Fruit fly (Drosophila melanogaster) whole organism, embryonic: Measurements from ENCODE around the gene CG5246.

Experiments
- Adf1 ChIP-seq: fragments of 200-800 bp; sonication (Bioruptor generic); IDR thresholded peaks from 2 replicates; pipeline ENCODE4 v1.3.6; 2022; ENCODE audit warnings: missing biosample characterization, missing genetic modification characterization
- CG10321 ChIP-seq: fragments of 200-800 bp; sonication (Bioruptor generic); IDR thresholded peaks from 2 replicates; pipeline ENCODE4 v1.3.6; 2022; ENCODE audit warnings: missing biosample characterization, missing genetic modification characterization
- CG10979 ChIP-seq: fragments of 200-800 bp; sonication (Bioruptor generic); optimal IDR thresholded peaks from 2 replicates; lab custom pipeline; 2018; ENCODE audit warnings: missing biosample characterization, mild to moderate bottlenecking, missing genetic modification characterization, moderate library complexity
- CG11695 ChIP-seq: fragments of 200-800 bp; sonication (Bioruptor generic); IDR thresholded peaks from 3 replicates; pipeline ENCODE4 v1.3.6; 2022; ENCODE audit warnings: missing biosample characterization, missing genetic modification characterization
- CG12744 ChIP-seq: fragments of 200-800 bp; sonication (Bioruptor generic); optimal IDR thresholded peaks from 2 replicates; lab custom pipeline; 2016; ENCODE audit warnings: missing biosample characterization, missing genetic modification characterization
- CG15601 ChIP-seq: fragments of 200-800 bp; sonication (Bioruptor generic); optimal IDR thresholded peaks from 3 replicates; lab custom pipeline; 2019; ENCODE audit warnings: missing biosample characterization, mild to moderate bottlenecking, missing genetic modification characterization, moderate library complexity
- CG16863 ChIP-seq: fragments of 200-800 bp; sonication (Bioruptor generic); optimal IDR thresholded peaks from 3 replicates; lab custom pipeline; 2016; ENCODE audit warnings: missing biosample characterization, missing genetic modification characterization
- CG17612 ChIP-seq: fragments of 200-800 bp; sonication (Bioruptor generic); IDR thresholded peaks from 2 replicates; pipeline ENCODE4 v1.3.6; 2022; ENCODE audit warnings: missing biosample characterization, missing genetic modification characterization
- CG18011 ChIP-seq: fragments of 200-800 bp; sonication (Bioruptor generic); optimal IDR thresholded peaks from 2 replicates; lab custom pipeline; 2017; ENCODE audit warnings: missing biosample characterization, missing genetic modification characterization, mild to moderate bottlenecking, moderate library complexity, missing genotype
- CG2712 ChIP-seq: fragments of 200-800 bp; optimal IDR thresholded peaks from 3 replicates; lab custom pipeline; 2019; ENCODE audit warnings: missing biosample characterization, mild to moderate bottlenecking, missing genetic modification characterization, moderate library complexity
- CG30403 ChIP-seq: fragments of 200-800 bp; sonication (Bioruptor generic); optimal IDR thresholded peaks from 3 replicates; lab custom pipeline; 2016; ENCODE audit warnings: missing biosample characterization, missing genetic modification characterization
- CG31388 ChIP-seq: fragments of 200-800 bp; sonication (Bioruptor generic); optimal IDR thresholded peaks from 2 replicates; lab custom pipeline; 2016; ENCODE audit warnings: missing biosample characterization, missing genetic modification characterization
- CG3726 ChIP-seq: fragments of 200-800 bp; sonication (Bioruptor generic); IDR thresholded peaks from 3 replicates; pipeline ENCODE4, ENCODE4 v1.3.6; 2022; ENCODE audit warnings: missing biosample characterization, missing genetic modification characterization
- CG4404 ChIP-seq: fragments of 200-800 bp; sonication (Bioruptor generic); IDR thresholded peaks from 2 replicates; pipeline ENCODE4 v1.3.6; 2022; ENCODE audit warnings: missing biosample characterization, missing genetic modification characterization
- CG4424 ChIP-seq: fragments of 200-800 bp; sonication (Bioruptor generic); optimal IDR thresholded peaks from 3 replicates; lab custom pipeline; 2016; ENCODE audit warnings: missing biosample characterization, missing genetic modification characterization
- CG4617 ChIP-seq: fragments of 200-800 bp; sonication (Bioruptor generic); optimal IDR thresholded peaks from 3 replicates; lab custom pipeline; 2016; ENCODE audit warnings: missing biosample characterization, missing genetic modification characterization, borderline replicate concordance
- CG7556 ChIP-seq: fragments of 200-800 bp; sonication (Bioruptor generic); optimal IDR thresholded peaks from 2 replicates; lab custom pipeline; 2017; ENCODE audit warnings: missing biosample characterization, mild to moderate bottlenecking, missing genetic modification characterization
- CG8388 ChIP-seq: fragments of 200-800 bp; sonication (Bioruptor generic); optimal IDR thresholded peaks from 2 replicates; lab custom pipeline; 2019; ENCODE audit warnings: missing biosample characterization, mild to moderate bottlenecking, missing genetic modification characterization, moderate library complexity
- CG9797 ChIP-seq: fragments of 200-800 bp; sonication (Bioruptor generic); optimal IDR thresholded peaks from 3 replicates; lab custom pipeline; 2018; ENCODE audit warnings: missing biosample characterization, mild to moderate bottlenecking, missing genetic modification characterization
- Chrac-16 ChIP-seq: fragments of 200-800 bp; sonication (Bioruptor generic); optimal IDR thresholded peaks from 3 replicates; lab custom pipeline; 2016; ENCODE audit warnings: missing biosample characterization, missing genetic modification characterization
- D19B ChIP-seq: fragments of 200-800 bp; sonication (Bioruptor generic); optimal IDR thresholded peaks from 2 replicates; lab custom pipeline; 2017; ENCODE audit warnings: missing biosample characterization, mild to moderate bottlenecking, missing genetic modification characterization
- E2f1 ChIP-seq: fragments of 200-800 bp; sonication (Bioruptor generic); IDR thresholded peaks from 2 replicates; pipeline ENCODE4 v1.3.6; 2022; ENCODE audit warnings: missing biosample characterization, missing genetic modification characterization
- HLH3B ChIP-seq: fragments of 200-800 bp; sonication (Bioruptor generic); IDR thresholded peaks from 2 replicates; pipeline ENCODE4 v1.3.6; 2022; ENCODE audit warnings: missing biosample characterization, missing genetic modification characterization
- Hey ChIP-seq: fragments of 200-800 bp; sonication (Bioruptor generic); optimal IDR thresholded peaks from 3 replicates; lab custom pipeline; 2018; ENCODE audit warnings: missing biosample characterization, mild to moderate bottlenecking, missing genetic modification characterization
- Med ChIP-seq: fragments of 200-800 bp; sonication (Bioruptor generic); peaks from one replicate; lab custom pipeline; 2016; ENCODE audit warnings: missing biosample characterization, missing genetic modification characterization, mild to moderate bottlenecking, inconsistent platforms, moderate library complexity
- Meics ChIP-seq: fragments of 200-800 bp; sonication (Bioruptor generic); optimal IDR thresholded peaks from 2 replicates; lab custom pipeline; 2017; ENCODE audit warnings: missing biosample characterization, mild to moderate bottlenecking, missing genetic modification characterization
- NfI ChIP-seq: fragments of 200-800 bp; sonication (Bioruptor generic); optimal IDR thresholded peaks from 3 replicates; lab custom pipeline; 2018; ENCODE audit warnings: missing biosample characterization, mild to moderate bottlenecking, missing genetic modification characterization, moderate library complexity
- Opbp ChIP-seq: fragments of 200-800 bp; sonication (Bioruptor generic); IDR thresholded peaks from 3 replicates; pipeline ENCODE4 v1.3.6; 2022; ENCODE audit warnings: missing biosample characterization, missing genetic modification characterization; ENCODE audit not compliant: partially characterized antibody
- Optix ChIP-seq: fragments of 200-800 bp; sonication (Bioruptor generic); IDR thresholded peaks from 3 replicates; pipeline ENCODE4 v1.3.6; 2022; ENCODE audit warnings: missing biosample characterization, missing genetic modification characterization
- ase ChIP-seq: fragments of 200-800 bp; sonication (Bioruptor generic); IDR thresholded peaks from 3 replicates; pipeline ENCODE4 v1.3.6; 2022; ENCODE audit warnings: missing biosample characterization, missing genetic modification characterization
- bcd ChIP-seq: fragments of 200-800 bp; sonication (Bioruptor generic); optimal IDR thresholded peaks from 2 replicates; lab custom pipeline; 2017; ENCODE audit warnings: missing biosample characterization, mild to moderate bottlenecking, missing genetic modification characterization
- bsh ChIP-seq, 2 experiments: fragments of 200-800 bp; sonication (Bioruptor generic); optimal IDR thresholded peaks; 2 replicates each; lab custom pipeline; 2017 to 2018; ENCODE audit warnings: mild to moderate bottlenecking in 2 of 2, missing biosample characterization in 2 of 2, missing genetic modification characterization in 2 of 2, moderate library complexity in 1 of 2
- caup ChIP-seq: fragments of 200-800 bp; sonication (Bioruptor generic); optimal IDR thresholded peaks from 3 replicates; lab custom pipeline; 2017; ENCODE audit warnings: missing biosample characterization, mild to moderate bottlenecking, missing genetic modification characterization, moderate library complexity; ENCODE audit not compliant: severe bottlenecking
- dimm ChIP-seq: fragments of 200-800 bp; sonication (Bioruptor generic); IDR thresholded peaks from 2 replicates; pipeline ENCODE4 v1.3.6; 2022; ENCODE audit warnings: missing biosample characterization, missing genetic modification characterization
- exex ChIP-seq: fragments of 200-800 bp; sonication (Bioruptor generic); optimal IDR thresholded peaks from 4 replicates; lab custom pipeline; 2018; ENCODE audit warnings: missing biosample characterization, mild to moderate bottlenecking, missing genetic modification characterization, moderate library complexity
- gce ChIP-seq: fragments of 200-800 bp; sonication (Bioruptor generic); IDR thresholded peaks from 3 replicates; pipeline ENCODE4 v1.3.6; 2022; ENCODE audit warnings: missing biosample characterization, missing genetic modification characterization
- grn ChIP-seq: fragments of 200-800 bp; sonication (Bioruptor generic); optimal IDR thresholded peaks from 3 replicates; lab custom pipeline; 2017; ENCODE audit warnings: missing biosample characterization, missing genetic modification characterization
- kay ChIP-seq: fragments of 200-800 bp; sonication (Bioruptor generic); optimal IDR thresholded peaks from 2 replicates; lab custom pipeline; 2016; ENCODE audit warnings: missing biosample characterization, missing genetic modification characterization
- knrl ChIP-seq: fragments of 200-800 bp; sonication (Bioruptor generic); IDR thresholded peaks from 3 replicates; pipeline ENCODE4 v1.3.6; 2022; ENCODE audit warnings: missing biosample characterization, missing genetic modification characterization; ENCODE audit not compliant: partially characterized antibody
- odd ChIP-seq: fragments of 200-800 bp; sonication (Bioruptor generic); optimal IDR thresholded peaks from 2 replicates; lab custom pipeline; 2017; ENCODE audit warnings: missing biosample characterization, mild to moderate bottlenecking, missing genetic modification characterization
- rib ChIP-seq: fragments of 200-800 bp; sonication (Bioruptor generic); IDR thresholded peaks from 2 replicates; pipeline ENCODE4 v1.3.6; 2022; ENCODE audit warnings: missing biosample characterization, missing genetic modification characterization
- sd ChIP-seq: fragments of 200-800 bp; sonication (Bioruptor generic); optimal IDR thresholded peaks from 3 replicates; lab custom pipeline; 2018; ENCODE audit warnings: missing biosample characterization, mild to moderate bottlenecking, missing genetic modification characterization, moderate library complexity
- stwl ChIP-seq: fragments of 200-800 bp; sonication (Bioruptor generic); optimal IDR thresholded peaks from 3 replicates; lab custom pipeline; 2018; ENCODE audit warnings: missing biosample characterization, mild to moderate bottlenecking, missing genetic modification characterization, moderate library complexity
- sug ChIP-seq: fragments of 200-800 bp; optimal IDR thresholded peaks from 2 replicates; lab custom pipeline; 2019; ENCODE audit warnings: missing biosample characterization, mild to moderate bottlenecking, missing genetic modification characterization, moderate library complexity
- tap ChIP-seq: fragments of 200-800 bp; optimal IDR thresholded peaks from 3 replicates; lab custom pipeline; 2019; ENCODE audit warnings: missing biosample characterization, mild to moderate bottlenecking, missing genetic modification characterization, moderate library complexity
- tgo ChIP-seq: fragments of 200-800 bp; sonication (Bioruptor generic); IDR thresholded peaks from 3 replicates; pipeline ENCODE4 v1.3.6; 2022; ENCODE audit warnings: missing biosample characterization, missing genetic modification characterization
- tll ChIP-seq, 2 experiments: fragments of 200-800 bp in 1 of 2; fragments of >200 bp in 1 of 2; sonication (Bioruptor generic) in 1 of 2; optimal IDR thresholded peaks; 2 replicates each; lab custom pipeline; 2017 to 2019; ENCODE audit warnings: missing biosample characterization in 2 of 2, missing genetic modification characterization in 2 of 2, mild to moderate bottlenecking in 1 of 2, moderate library complexity in 1 of 2
- vvl ChIP-seq: fragments of 200-800 bp; sonication (Bioruptor generic); IDR thresholded peaks from 2 replicates; pipeline ENCODE4 v1.3.6; 2022; ENCODE audit warnings: missing biosample characterization, missing genetic modification characterization
- yki ChIP-seq: fragments of >200 bp; optimal IDR thresholded peaks from 3 replicates; lab custom pipeline; 2018

Gene CG5246

dm6 chr3R:17135747-17136146, at the start of gene CG5246:
Gene CG5246, plus strand, starts transcription at chr3R:17136111.
- TF ChIP-seq Adf1 (GFP tag; lab: Robert Waterston, UW) (no peak), CG10979 (tag; lab: Kevin White, UChicago) (no peak), sug (tag; lab: Kevin White, UChicago) (peak; percentile 27), exex (peak; percentile 72), Hey (tag; lab: Kevin White, UChicago) (peak; percentile 23), Chrac-16 (no peak), CG10321 (GFP tag; lab: Robert Waterston, UW) (no peak), grn (GFP tag; lab: Kevin White, UChicago) (peak; percentile 38)

dm6 chr3R:17087977-17088618, 47.8 kb upstream of the CG5246 start, which contains the start of gene cal1:
Gene cal1, plus strand, starts transcription at chr3R:17088280.
- TF ChIP-seq CG4617 (GFP tag; lab: Kevin White, UChicago) (peak; percentile 51), CG8388 (GFP tag; lab: Kevin White, UChicago) (no peak), bsh (GFP tag; optimal IDR thresholded peaks at IDR 0.05; lab: Kevin White, UChicago) (no peak), CG17612 (no peak), NfI (no peak), CG7556 (GFP tag; lab: Kevin White, UChicago) (no peak), CG4424 (GFP tag; lab: Kevin White, UChicago) (no peak), CG18011 (GFP tag; lab: Kevin White, UChicago) (no peak), bcd (GFP tag; lab: Kevin White, UChicago) (no peak), tap (tag; lab: Kevin White, UChicago) (no peak), rib (GFP tag; lab: Robert Waterston, UW) (no peak), dimm (no peak), Optix (no peak), Med (GFP tag; lab: Kevin White, UChicago) (no peak), CG4404 (no peak), E2f1 (0 out of 2 replicates have a peak, but pooled peaks have one; percentile 22), HLH3B (GFP tag; lab: Robert Waterston, UW) (no peak), knrl (GFP tag; lab: Robert Waterston, UW) (peak; percentile 52; the same call in 2 of the 3 replicates), D19B (GFP tag; lab: Kevin White, UChicago) (no peak), stwl (tag; lab: Kevin White, UChicago) (peak; percentile 40), CG11695 (no peak), CG10979 (tag; lab: Kevin White, UChicago) (no peak), CG16863 (GFP tag; lab: Kevin White, UChicago) (no peak), CG3726 (no peak), CG9797 (GFP tag; lab: Kevin White, UChicago) (peak; percentile 77), CG12744 (no peak), sd (tag; lab: Kevin White, UChicago) (no peak), gce (GFP tag; lab: Robert Waterston, UW) (no peak), CG15601 (tag; lab: Kevin White, UChicago) (no peak), yki (lab: Kevin White, UChicago) (no peak), CG31388 (GFP tag; lab: Kevin White, UChicago) (no peak), Opbp (GFP tag; lab: Robert Waterston, UW) (no peak), grn (GFP tag; lab: Kevin White, UChicago) (no peak), odd (GFP tag; lab: Kevin White, UChicago) (no peak), CG30403 (GFP tag; lab: Kevin White, UChicago) (no peak), tgo (GFP tag; lab: Robert Waterston, UW) (no peak), Meics (GFP tag; lab: Kevin White, UChicago) (no peak), vvl (GFP tag; lab: Robert Waterston, UW) (no peak), tll (GFP tag; optimal IDR thresholded peaks at IDR 0.05; lab: Kevin White, UChicago) (peak in 1 of 2 experiments; percentile 77), CG2712 (tag; lab: Kevin White, UChicago) (peak; percentile 51), ase (GFP tag; lab: Robert Waterston, UW) (no peak), kay (GFP tag; lab: Kevin White, UChicago) (no peak), caup (GFP tag; lab: Kevin White, UChicago) (no peak)
